Fruit fly (Drosophila melanogaster) whole organism: ENCODE data around the gene Sgs7.

ENCODE experiments used
- Dll ChIP-seq: fragments of >200 bp; optimal IDR thresholded peaks from 2 replicates; lab custom pipeline; 2017
- usp ChIP-seq: fragments of >200 bp; optimal IDR thresholded peaks from 2 replicates; lab custom pipeline; 2017; ENCODE audit warnings: missing biosample characterization, missing genetic modification characterization, mixed read lengths

dm6 chr3L:11474658-11475057, 35.0 kb upstream of the Sgs7 start, which contains the start of gene Vha16-2:
- TF ChIP-seq usp (GFP tag; lab: Kevin White, UChicago): no peak
- TF ChIP-seq Dll: no peak
